Worm (Caenorhabditis elegans): ENCODE measurements around the gene Y39G8B.13.

DNA sequence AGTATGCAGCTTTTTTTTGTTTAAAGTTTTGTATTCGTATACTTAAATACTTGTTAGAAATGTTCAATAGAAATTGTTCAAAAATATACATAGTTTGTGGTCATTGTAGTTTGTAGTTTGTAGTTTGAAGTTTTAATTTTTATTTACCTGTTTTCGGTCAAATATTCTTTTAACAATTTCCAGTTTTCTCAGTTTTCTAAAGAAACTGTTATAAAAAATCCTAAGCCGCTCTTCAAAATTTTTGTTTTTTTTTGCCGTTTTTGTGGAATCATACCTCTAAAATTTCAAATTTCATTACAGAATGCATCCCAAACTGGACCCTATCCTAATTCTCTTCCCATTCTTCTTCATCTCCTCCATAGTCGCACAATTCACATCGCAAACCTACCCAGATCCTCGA, 23.4 kb upstream of the Y39G8B.13 start, which contains the start of gene F01D5.6:
- TF ChIP-seq snpc-4 (tag; optimal IDR thresholded peaks at IDR 0.05) = no peak
- TF ChIP-seq mep-1 (tag; optimal IDR thresholded peaks at IDR 0.05) = no peak
- no peak for TF ChIP-seq nhr-11 (tag; optimal IDR thresholded peaks at IDR 0.05)
- no peak for TF ChIP-seq unc-39 (tag; optimal IDR thresholded peaks at IDR 0.05)
- TF ChIP-seq dmd-6 (GFP tag; IDR thresholded peaks at IDR 0.05) = no peak
- no peak for TF ChIP-seq ceh-62 (tag; optimal IDR thresholded peaks at IDR 0.05)
